Worm (Caenorhabditis elegans): ENCODE results near the gene alfa-1.

DNA sequence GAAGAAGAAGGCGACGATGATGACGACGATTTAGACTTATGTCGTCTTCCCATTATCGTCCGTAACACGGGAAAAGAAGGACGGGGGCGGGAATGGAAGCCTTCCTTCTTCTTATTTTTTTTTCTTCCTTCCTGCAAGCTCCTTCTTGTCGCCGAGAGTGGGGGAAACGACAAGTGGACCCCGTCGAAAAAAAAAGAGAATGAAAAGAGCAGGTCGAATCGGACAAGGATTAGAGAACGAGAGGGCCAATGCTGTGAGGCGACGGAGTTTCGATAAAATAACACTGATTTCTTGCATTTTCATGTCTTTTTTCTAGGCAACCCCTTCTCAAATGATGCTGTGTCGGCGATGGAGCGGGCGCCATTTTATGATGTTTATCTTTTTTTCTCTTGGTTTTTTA is 11.2 kb downstream of the alfa-1 start, which contains the start of gene pde-4:
- TF ChIP-seq sdz-12 (GFP tag; optimal IDR thresholded peaks at IDR 0.05) (no peak), R02D3.7 (tag; optimal IDR thresholded peaks at IDR 0.05) (no peak), dmd-8 (GFP tag; IDR thresholded peaks at IDR 0.05) (no peak), daf-12 (tag; optimal IDR thresholded peaks at IDR 0.05) (no peak), jun-1 (tag; optimal IDR thresholded peaks at IDR 0.05) (no peak), unc-130 (GFP tag; optimal IDR thresholded peaks at IDR 0.05) (no peak), lin-13 (GFP tag; optimal IDR thresholded peaks at IDR 0.05) (no peak), F49E8.2 (tag; optimal IDR thresholded peaks at IDR 0.05; ENCODE audit: borderline replicate concordance) (no peak), unc-39 (tag; optimal IDR thresholded peaks at IDR 0.05) (no peak), ztf-11 (tag; optimal IDR thresholded peaks at IDR 0.05) (no peak), lin-38 (GFP tag; IDR thresholded peaks at IDR 0.05) (no peak), ama-1 (optimal IDR thresholded peaks at IDR 0.05) (no peak)

All from whole organism, L4 larva.